Fruit fly (Drosophila melanogaster): ENCODE results near the gene CG13288.

CG13288 gene

DNA sequence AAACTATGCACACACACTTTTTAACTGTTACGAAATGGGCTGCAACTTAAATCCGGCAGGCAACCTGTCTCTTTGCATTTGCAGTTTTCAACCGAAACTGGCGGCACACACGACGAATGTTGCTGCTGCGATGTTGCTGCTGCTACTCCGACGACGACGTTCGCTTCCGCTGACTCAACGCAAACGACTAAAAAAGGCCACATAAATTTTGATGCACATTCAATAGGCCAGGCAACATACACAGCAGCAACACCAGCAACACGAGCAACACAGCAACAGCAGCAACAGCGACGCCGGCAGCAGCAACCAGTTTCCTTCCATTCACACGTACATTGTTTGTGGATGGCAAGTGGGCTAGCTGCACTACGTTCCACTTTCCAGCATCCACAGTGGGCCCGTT is 43.3 kb downstream of the CG13288 start, which contains the start of gene Egfrap:
Egfrap (minus strand) TSS at position 192 of the 400 bp plus-strand sequence.
- TF ChIP-seq CG34224 (GFP tag; IDR thresholded peaks at IDR 0.05; ENCODE audit: partially characterized antibody): 0 out of 3 replicates have a peak, but pooled peaks have one; percentile 8
- no peak for TF ChIP-seq CG13287 (GFP tag; IDR thresholded peaks at IDR 0.05; ENCODE audit: partially characterized antibody)
- no peak for TF ChIP-seq cas (GFP tag; IDR thresholded peaks at IDR 0.05)
- 0 out of 3 replicates have a peak, but pooled peaks have one; percentile 39 for TF ChIP-seq CG6175 (GFP tag; IDR thresholded peaks at IDR 0.05)
- no peak for TF ChIP-seq emc (GFP tag; optimal IDR thresholded peaks at IDR 0.05)
- no peak for TF ChIP-seq dmrt11E (tag; optimal IDR thresholded peaks at IDR 0.05)
- TF ChIP-seq Deaf1 (tag; optimal IDR thresholded peaks at IDR 0.05): peak; percentile 29
- TF ChIP-seq bsh (GFP tag; optimal IDR thresholded peaks at IDR 0.05): peak in 1 of 2 experiments; percentile 31
- TF ChIP-seq Jarid2 (GFP tag; optimal IDR thresholded peaks at IDR 0.05): peak; percentile 66
- no peak for TF ChIP-seq hth (optimal IDR thresholded peaks at IDR 0.05)
- peak; percentile 32; the same call in 1 of the 2 replicates for TF ChIP-seq bbx (GFP tag; IDR thresholded peaks at IDR 0.05; ENCODE audit: partially characterized antibody)
- no peak for TF ChIP-seq crol (GFP tag; IDR thresholded peaks at IDR 0.05)
- peak; percentile 49 for TF ChIP-seq CG5180 (GFP tag; optimal IDR thresholded peaks at IDR 0.05)
- TF ChIP-seq CG3838 (GFP tag; optimal IDR thresholded peaks at IDR 0.05): peak; percentile 94
- no peak for TF ChIP-seq tin (GFP tag; optimal IDR thresholded peaks at IDR 0.05)
- TF ChIP-seq CG17385 (GFP tag; optimal IDR thresholded peaks at IDR 0.05): no peak
- TF ChIP-seq zen2 (GFP tag; IDR thresholded peaks at IDR 0.05; ENCODE audit: partially characterized antibody): 0 out of 3 replicates have a peak, but pooled peaks have one; percentile 20
- TF ChIP-seq chm (GFP tag; IDR thresholded peaks at IDR 0.05): peak; percentile 49; the same call in 1 of the 2 replicates
- no peak for TF ChIP-seq CG16813 (GFP tag; IDR thresholded peaks at IDR 0.05; ENCODE audit: partially characterized antibody)
- TF ChIP-seq nom (GFP tag; optimal IDR thresholded peaks at IDR 0.05): peak; percentile 4
- peak; percentile 57; the same call in 1 of the 3 replicates for TF ChIP-seq ci (GFP tag; IDR thresholded peaks at IDR 0.05)
- TF ChIP-seq CG2199 (GFP tag; IDR thresholded peaks at IDR 0.05): 0 out of 3 replicates have a peak, but pooled peaks have one; percentile 40
- TF ChIP-seq CG30020 (tag; optimal IDR thresholded peaks at IDR 0.05): no peak
- no peak for TF ChIP-seq lola (GFP tag; optimal IDR thresholded peaks at IDR 0.05)
- peak; percentile 98 for TF ChIP-seq CG11504 (tag; optimal IDR thresholded peaks at IDR 0.05)
- peak; percentile 20 for TF ChIP-seq stwl (tag; optimal IDR thresholded peaks at IDR 0.05)
- TF ChIP-seq CG15479 (GFP tag; optimal IDR thresholded peaks at IDR 0.05): no peak

DNA sequence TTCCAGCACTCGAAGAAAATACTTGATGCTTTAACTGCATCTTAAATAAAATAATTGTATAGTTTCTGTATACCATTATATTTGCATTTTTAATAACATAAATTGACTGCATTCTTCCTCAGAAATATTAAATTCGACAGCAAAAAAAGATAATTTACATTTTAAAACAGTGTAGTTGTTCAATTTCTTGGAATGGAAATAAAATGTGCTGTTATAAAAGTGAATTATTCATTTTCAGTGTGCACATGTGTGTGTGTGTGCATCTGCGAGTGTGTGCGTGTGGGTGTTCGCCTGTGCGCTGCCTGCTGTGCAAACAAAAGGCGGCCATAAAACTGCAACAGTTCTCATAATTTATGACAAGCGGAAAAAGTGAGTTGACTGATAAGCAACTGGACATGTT is 45.0 kb downstream of the CG13288 start:
- TF ChIP-seq Opbp (GFP tag; IDR thresholded peaks at IDR 0.05; ENCODE audit: partially characterized antibody): no peak
- TF ChIP-seq grn (GFP tag; optimal IDR thresholded peaks at IDR 0.05): no peak
- TF ChIP-seq cad (GFP tag; optimal IDR thresholded peaks at IDR 0.05): peak; percentile 95
- TF ChIP-seq stc (GFP tag; IDR thresholded peaks at IDR 0.05): no peak
- no peak for TF ChIP-seq CG10366 (GFP tag; IDR thresholded peaks at IDR 0.05)
- no peak for TF ChIP-seq caup (GFP tag; optimal IDR thresholded peaks at IDR 0.05; ENCODE audit: severe bottlenecking)
- TF ChIP-seq da (GFP tag; optimal IDR thresholded peaks at IDR 0.05): no peak
- peak; percentile 62 for TF ChIP-seq zf30C (GFP tag; optimal IDR thresholded peaks at IDR 0.05)
- no peak for TF ChIP-seq gce (GFP tag; IDR thresholded peaks at IDR 0.05)
- TF ChIP-seq NfI (GFP tag; optimal IDR thresholded peaks at IDR 0.05): no peak
- no peak for TF ChIP-seq H15 (GFP tag; IDR thresholded peaks at IDR 0.05)
- TF ChIP-seq CG8388 (GFP tag; optimal IDR thresholded peaks at IDR 0.05): peak; percentile 63
- peak; percentile 0 for TF ChIP-seq CG1529 (GFP tag; optimal IDR thresholded peaks at IDR 0.05)
- peak; percentile 62 for TF ChIP-seq dmrt99B (tag; optimal IDR thresholded peaks at IDR 0.05)
- peak; percentile 54 for TF ChIP-seq fd96Cb (tag; optimal IDR thresholded peaks at IDR 0.05)
- TF ChIP-seq Dp (GFP tag; optimal IDR thresholded peaks at IDR 0.05): no peak
- TF ChIP-seq CG2712 (tag; optimal IDR thresholded peaks at IDR 0.05): peak; percentile 71
- TF ChIP-seq Chrac-16 (GFP tag; optimal IDR thresholded peaks at IDR 0.05): no peak
- peak; percentile 22 for TF ChIP-seq CG2875 (GFP tag; optimal IDR thresholded peaks at IDR 0.05)
- no peak; the same call in 1 of the 2 replicates for TF ChIP-seq lmd (GFP tag; IDR thresholded peaks at IDR 0.05)
- TF ChIP-seq eve (GFP tag; optimal IDR thresholded peaks at IDR 0.05): peak in 1 of 2 experiments; percentile 8
- no peak for TF ChIP-seq gt (GFP tag; IDR thresholded peaks at IDR 0.05)
- peak; percentile 31 for TF ChIP-seq CG10267 (tag; optimal IDR thresholded peaks at IDR 0.05)
